Fruit fly (Drosophila melanogaster): Measurements from ENCODE around the gene kat80.

The kat80 gene

DNA sequence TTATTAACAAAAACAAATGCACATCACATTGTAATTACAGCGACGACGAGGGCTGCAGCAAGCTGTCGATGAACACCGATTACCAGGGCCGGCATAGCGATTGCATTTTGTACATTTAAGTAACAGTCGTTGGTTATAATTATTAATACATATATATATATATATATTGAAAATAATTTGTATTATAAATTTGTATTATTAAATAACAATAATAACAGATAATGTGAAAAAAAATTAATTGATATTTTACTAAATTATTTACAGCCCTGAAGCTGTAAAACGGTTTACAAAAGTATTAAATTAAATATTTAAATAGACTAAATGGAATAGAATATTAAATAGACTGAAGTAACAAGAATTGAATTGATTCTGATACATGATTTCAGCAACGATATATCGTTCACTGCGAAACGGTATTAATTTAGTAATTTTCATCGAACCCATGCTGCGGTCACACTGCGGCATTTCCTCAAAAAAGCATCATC is at the start of gene kat80, which contains the start of gene Prosalpha4:
Gene kat80, minus strand, starts transcription at position 327 of the 485 bp plus-strand sequence.
Gene Prosalpha4, plus strand, starts transcription at position 417 of the 485 bp plus-strand sequence.
- no peak for TF ChIP-seq CTCF (optimal IDR thresholded peaks at IDR 0.05)
- TF ChIP-seq CG8478 (optimal IDR thresholded peaks at IDR 0.05) = no peak

DNA sequence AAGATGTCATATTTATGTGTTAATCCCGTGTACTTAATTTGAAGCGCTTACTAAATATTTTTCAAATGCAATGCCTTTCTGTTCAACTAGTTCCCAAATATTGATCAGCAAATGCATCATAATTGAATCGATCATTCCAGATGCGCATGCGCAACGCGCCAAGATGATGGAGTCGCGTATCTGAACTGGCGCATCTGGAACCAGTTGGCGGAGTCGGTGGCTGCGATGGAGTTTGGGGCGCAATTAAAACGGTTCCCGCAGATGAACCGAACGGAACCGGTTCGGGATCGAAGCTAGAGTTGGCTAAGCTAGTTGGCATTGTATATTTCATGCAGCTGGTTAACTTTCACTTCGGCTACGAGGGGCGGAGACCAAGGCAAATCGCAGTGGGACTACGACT is 49.5 kb upstream of the kat80 start, which contains the start of gene CalpC:
Gene CalpC, plus strand, starts transcription at position 292 of the 400 bp plus-strand sequence.
- TF ChIP-seq CTCF (optimal IDR thresholded peaks at IDR 0.05) (no peak), CG8478 (optimal IDR thresholded peaks at IDR 0.05) (no peak)

DNA sequence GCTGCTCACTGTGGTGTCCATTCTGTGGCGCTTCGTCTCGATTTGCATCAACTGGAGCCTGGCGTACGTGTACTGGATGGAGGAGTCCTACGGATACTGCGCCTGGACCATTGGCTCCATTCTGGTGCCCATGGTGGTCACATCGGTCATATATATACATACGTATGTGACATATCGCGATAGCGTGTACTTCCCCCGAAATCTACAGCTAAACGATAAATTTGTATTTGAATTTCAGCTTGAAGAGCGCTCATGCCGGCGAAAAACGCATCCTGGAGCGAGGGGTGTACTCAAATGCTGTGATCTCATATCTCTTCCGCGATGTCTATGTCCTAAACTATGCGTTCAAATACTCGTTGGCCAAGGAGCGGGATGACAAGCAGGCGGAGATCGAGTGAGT is 47.6 kb upstream of the kat80 start:
- TF ChIP-seq CG8478 (optimal IDR thresholded peaks at IDR 0.05) (no peak), CTCF (optimal IDR thresholded peaks at IDR 0.05) (no peak)

DNA sequence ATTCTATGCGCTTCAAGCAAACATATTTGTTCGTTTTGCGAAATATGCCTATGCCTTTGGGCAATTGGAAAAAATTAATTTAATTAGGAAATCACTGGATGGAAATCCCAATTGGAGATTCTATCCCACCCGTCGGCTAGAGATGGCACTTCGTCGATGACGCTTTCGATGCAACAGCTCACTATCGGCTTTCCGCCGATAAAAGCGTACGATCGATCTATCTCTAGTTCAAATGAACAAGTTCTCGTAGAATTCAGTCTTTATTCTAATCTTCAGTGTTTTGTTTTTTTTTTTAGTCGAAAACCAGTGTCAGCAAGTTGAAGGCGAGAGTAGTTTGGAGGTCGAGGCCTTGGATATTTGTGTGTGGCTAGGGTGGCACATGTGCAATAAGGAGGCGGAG is 47.1 kb upstream of the kat80 start, which contains the start of the genes CG9917 and CG32579:
Gene CG9917, minus strand, starts transcription at position 169 of the 400 bp plus-strand sequence.
Gene CG32579, plus strand, starts transcription at position 224 of the 400 bp plus-strand sequence.
- TF ChIP-seq CG8478 (optimal IDR thresholded peaks at IDR 0.05) (no peak), CTCF (optimal IDR thresholded peaks at IDR 0.05) (no peak)

DNA sequence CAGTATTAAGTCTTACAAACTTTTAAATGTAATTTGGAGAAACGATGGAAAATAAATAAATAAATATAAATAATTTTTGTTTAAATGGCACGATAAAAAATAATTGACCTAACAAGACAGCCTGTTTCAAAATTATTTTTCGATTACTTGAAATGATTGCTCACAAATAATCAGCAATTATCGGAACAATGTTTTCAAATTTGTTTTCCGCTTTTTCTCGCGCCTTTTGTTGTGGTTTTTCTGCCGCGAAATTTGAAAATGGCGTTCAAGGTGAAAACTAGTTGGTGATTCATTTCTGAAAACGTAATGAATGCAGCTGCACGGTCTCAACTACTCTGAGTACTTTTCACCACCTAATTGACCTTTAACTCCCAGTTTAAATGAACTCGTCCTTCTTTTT is 45.1 kb upstream of the kat80 start:
- no peak for TF ChIP-seq CG8478 (optimal IDR thresholded peaks at IDR 0.05)
- TF ChIP-seq CTCF (optimal IDR thresholded peaks at IDR 0.05) = no peak

DNA sequence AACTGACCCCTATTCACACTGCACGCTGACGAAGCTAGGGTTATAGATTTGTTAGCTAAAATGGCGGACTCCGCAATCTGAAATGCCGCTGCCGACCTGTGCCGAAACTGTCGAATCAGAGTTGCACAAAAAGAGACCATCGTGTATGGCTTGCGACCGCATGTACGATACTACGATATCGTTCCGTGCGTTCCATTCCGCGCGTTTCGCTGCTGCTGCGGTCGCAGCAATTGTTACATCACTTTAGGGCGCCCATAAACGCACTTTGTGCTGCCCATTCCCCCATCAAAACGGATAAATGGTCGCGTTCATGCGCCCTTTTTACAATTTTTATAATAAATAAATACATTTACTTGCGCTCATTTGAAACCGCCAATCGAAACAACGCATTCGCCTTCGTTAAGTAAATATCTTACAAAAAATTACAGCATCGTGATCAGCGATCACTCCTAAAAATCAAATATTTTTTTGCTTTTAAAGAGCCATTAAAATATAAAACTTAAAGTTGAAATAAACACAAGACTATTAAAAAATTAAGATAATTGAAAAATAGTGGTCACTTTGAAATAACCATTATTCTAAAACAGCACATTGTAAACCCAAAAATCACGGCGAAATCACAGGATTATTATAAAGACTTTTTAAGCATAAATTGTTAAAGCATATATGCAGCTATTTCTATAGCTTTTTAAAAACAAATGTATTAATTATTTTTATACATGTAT is 44.4 kb upstream of the kat80 start, which contains the start of gene Cyp1:
Gene Cyp1, minus strand, starts transcription at position 174 of the 725 bp plus-strand sequence.
- TF ChIP-seq CTCF (optimal IDR thresholded peaks at IDR 0.05) = no peak
- TF ChIP-seq CG8478 (optimal IDR thresholded peaks at IDR 0.05) = no peak

DNA sequence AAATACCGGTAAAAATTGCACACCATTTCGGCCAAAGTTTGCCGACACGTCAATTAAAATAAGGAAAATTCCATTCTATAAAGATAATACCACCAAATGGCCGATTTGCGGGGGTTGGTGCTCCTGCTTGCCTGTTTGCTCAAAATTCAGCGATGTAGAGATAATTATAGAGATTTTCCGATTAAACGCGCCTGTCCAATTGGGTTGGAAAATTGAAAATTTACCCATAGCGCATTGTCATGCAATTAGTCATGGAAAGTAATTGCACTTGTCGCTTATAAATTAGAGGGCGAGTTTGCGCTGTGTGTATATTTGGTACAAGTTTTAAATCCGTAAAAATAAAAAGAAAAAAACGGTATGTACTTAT is 43.6 kb upstream of the kat80 start:
- TF ChIP-seq CG8478 (optimal IDR thresholded peaks at IDR 0.05) (no peak), CTCF (optimal IDR thresholded peaks at IDR 0.05) (no peak)

DNA sequence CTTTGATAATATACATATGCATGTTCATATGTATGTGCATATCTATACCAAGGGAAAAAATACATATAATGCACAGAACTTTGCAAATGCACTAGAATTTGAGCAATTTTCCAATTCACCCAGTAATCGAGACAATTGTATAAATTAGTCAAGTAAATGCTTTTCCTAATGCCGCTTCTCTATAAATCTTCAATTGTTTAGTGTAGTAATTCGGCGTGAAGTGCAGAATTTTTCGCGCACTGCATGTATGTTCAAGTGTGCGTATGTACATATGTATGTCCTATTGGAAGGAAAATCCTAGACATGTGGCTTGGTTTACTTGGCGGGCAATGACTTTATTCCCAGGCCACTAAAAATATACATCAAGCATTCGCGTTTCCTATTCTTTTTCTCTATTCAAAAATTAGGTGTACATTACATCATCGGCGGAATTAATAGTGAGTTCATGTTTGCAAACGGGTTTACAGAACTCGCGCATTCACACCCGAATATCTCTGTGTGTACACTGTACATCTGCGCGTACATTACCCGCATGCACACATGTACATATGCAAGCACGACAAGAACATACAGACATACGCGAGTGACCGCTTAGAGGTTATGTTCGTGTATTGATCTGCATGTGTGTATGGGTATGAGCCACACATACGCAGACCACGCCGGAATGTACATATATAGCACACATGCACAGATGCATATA is 43.0 kb upstream of the kat80 start:
- TF ChIP-seq CTCF (optimal IDR thresholded peaks at IDR 0.05) (no peak), CG8478 (optimal IDR thresholded peaks at IDR 0.05) (no peak)

DNA sequence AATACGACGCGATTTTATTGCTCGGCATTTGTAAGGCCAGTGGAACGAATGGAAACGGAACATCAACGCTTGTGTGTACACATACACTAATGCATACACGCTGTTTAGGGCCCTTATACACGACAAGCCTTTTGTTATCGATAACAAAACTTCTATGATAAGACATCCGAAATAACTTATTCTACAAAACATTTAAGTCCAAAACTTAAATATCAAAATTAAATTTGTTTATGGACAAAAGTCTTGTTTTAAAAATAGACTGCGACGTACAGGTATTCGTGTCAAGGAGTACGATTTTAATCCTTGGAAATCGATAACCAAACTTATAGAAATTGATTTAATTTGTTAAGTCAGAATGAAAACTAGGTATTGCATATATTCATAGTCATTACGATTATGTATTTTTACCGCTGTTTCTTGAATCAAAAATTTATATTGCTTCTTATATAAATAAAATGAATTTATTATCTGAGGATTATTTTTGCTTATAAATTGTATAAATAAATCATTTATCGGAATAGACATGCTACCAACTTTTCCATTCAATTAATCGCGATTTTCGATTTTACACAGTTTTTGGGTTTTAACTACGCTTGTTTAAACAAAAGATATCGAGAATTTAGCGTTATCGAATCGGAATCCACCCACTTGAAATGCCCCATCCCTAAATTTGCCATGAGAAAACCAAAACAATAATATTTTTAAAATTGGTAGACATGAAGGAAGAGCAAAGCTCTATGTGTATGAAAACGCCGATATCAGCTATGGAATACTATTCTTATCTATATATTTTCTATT is 37.3 kb upstream of the kat80 start, which contains the start of the genes CG9915 and SWIP:
Gene CG9915, minus strand, starts transcription at position 61 of the 798 bp plus-strand sequence.
Gene SWIP, plus strand, starts transcription at position 632 of the 798 bp plus-strand sequence.
- TF ChIP-seq CG8478 (optimal IDR thresholded peaks at IDR 0.05) (no peak), CTCF (optimal IDR thresholded peaks at IDR 0.05) (no peak)

DNA sequence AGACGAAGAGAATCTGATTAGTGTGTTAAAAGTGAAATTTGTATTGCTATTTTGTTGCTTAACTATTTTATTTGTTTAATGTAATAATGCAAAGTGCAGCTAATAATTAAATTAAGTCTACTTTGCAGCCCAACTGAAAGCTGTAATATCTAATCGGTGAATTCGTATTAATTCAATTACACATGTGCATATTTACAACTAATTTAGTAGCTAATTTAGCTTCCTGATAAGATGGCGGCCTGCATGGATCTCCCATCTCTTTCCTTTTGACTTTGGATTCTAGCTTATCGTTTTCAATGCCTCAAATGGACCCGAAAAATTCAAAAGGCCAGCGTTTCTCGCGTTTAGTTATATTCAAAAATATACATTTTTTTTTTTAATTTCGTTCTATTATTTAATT is 33.8 kb upstream of the kat80 start:
- no peak for TF ChIP-seq CG8478 (optimal IDR thresholded peaks at IDR 0.05)
- no peak for TF ChIP-seq CTCF (optimal IDR thresholded peaks at IDR 0.05)

DNA sequence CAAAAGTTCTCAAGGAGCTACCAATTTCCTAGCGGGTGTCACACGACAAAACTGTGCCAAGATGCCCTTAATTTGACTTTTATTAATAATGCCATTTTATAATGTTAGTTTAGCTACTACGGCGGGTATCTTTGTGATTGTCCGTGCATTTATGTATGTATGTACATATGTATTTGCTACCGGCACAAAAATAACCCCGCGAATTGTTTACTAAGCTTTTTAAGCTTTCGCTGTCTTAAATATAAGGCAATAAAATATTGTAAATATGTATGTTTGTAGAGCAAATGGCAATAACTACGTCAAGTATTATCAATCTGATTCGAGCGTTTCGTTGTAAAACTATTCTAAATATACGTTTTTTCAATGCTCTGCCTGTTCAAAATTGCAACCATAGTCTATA is 33.0 kb upstream of the kat80 start:
- no peak for TF ChIP-seq CG8478 (optimal IDR thresholded peaks at IDR 0.05)
- no peak for TF ChIP-seq CTCF (optimal IDR thresholded peaks at IDR 0.05)

DNA sequence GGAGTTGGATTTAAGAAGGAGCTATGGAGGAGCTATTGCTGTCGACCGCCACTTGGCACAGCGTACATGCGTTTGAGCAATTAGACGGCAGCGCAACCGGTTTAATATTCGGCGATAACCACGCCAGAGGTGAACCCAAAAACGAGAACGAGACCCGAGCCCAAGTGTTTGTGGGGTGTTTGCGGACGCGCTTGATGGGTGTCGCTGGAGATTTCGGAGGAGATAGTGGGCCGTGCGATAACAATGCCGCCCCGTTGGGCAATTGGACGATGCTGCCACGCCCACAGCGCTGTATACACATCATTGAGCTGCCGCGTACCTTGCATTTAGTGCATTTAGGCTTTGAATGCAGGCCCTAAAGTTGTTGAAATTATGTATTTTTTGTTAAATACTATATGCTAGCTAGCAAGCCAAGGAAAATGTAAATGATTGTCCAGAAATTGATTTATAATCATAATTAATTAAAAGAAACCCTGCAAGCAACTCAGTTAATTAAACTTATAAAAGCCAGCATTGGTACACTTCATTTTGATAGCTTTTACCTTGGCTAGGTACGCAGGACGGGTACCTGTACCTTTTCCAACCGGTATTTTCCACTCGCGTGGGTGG is 32.4 kb upstream of the kat80 start, which contains the start of gene Had1:
Gene Had1, minus strand, starts transcription at position 358 of the 609 bp plus-strand sequence.
- TF ChIP-seq CG8478 (optimal IDR thresholded peaks at IDR 0.05) (no peak), CTCF (optimal IDR thresholded peaks at IDR 0.05) (no peak)

DNA sequence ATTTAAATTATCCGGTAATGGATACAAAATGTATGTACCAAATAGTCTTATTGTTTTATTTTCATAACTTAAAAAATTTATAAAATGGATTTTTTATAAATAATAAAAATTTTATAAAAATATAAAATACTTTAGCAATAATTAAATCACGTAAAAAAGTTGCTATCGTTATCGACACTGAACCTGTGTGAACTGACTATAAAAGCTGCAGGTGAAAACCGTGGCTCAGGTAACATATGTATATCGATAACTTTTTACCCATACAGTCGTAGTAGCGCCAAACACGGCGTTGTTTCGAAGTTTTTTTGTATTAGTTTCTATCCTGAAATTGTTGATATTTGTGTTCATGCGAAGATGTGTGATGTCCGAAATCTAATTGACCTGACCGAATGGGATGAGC is 27.7 kb upstream of the kat80 start, which contains the start of gene CG3679:
Gene CG3679, plus strand, starts transcription at position 235 of the 400 bp plus-strand sequence.
- TF ChIP-seq CTCF (optimal IDR thresholded peaks at IDR 0.05) = no peak
- TF ChIP-seq CG8478 (optimal IDR thresholded peaks at IDR 0.05) = no peak

DNA sequence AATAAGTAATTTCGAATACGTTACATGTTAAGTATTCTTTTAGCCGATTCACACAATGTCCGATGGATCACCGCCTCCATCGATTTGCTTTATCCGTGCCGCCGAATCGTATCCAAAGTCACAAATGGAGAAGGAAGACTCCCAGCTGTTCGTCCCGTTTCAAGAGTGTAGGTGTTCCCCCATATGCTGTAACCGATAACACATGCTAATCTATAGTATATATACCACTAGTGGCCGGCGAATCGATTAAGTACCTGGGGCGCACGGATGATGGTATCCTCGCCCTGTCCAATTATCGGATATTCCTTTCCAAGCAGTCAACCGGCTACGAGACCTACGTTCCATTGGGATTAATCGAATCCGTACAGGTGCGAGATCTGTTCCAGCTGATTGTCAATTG is 21.6 kb upstream of the kat80 start, which contains the start of gene ERp44:
Gene ERp44, minus strand, starts transcription at position 101 of the 400 bp plus-strand sequence.
- TF ChIP-seq CG8478 (optimal IDR thresholded peaks at IDR 0.05) (no peak), CTCF (optimal IDR thresholded peaks at IDR 0.05) (no peak)

Measured in S2 (cell line).